Worm (Caenorhabditis elegans) whole organism, L1 larva: ENCODE measurements around the gene inx-7.

ENCODE experiments used
- C34B4.2 ChIP-seq: sonication (generic microtip); optimal IDR thresholded peaks from 2 replicates; lab custom pipeline; 2017; ENCODE audit warnings: mild to moderate bottlenecking, missing genetic modification characterization, missing compliant biosample characterization
- Y116A8C.19 ChIP-seq: sonication (generic microtip); optimal IDR thresholded peaks from 2 replicates; lab custom pipeline; 2016; ENCODE audit warnings: missing compliant biosample characterization, missing genetic modification characterization, borderline replicate concordance
- aly-2 ChIP-seq: fragments of 150-350 bp; optimal IDR thresholded peaks from 2 replicates; lab custom pipeline; 2014; ENCODE audit warnings: missing biosample characterization, missing genetic modification characterization
- ama-1 ChIP-seq: fragments of 150-350 bp; optimal IDR thresholded peaks from 2 replicates; lab custom pipeline; 2014
- blmp-1 ChIP-seq: fragments of 150-350 bp; optimal IDR thresholded peaks from 2 replicates; lab custom pipeline; 2014; ENCODE audit warnings: missing biosample characterization, missing genetic modification characterization
- ceh-63 ChIP-seq: fragments of 200-800 bp; sonication (Bioruptor generic); optimal IDR thresholded peaks from 2 replicates; lab custom pipeline; 2018; ENCODE audit warnings: mild to moderate bottlenecking, missing genetic modification characterization, missing compliant biosample characterization
- ceh-8 ChIP-seq: fragments of 200-800 bp; sonication (Bioruptor generic); optimal IDR thresholded peaks from 2 replicates; lab custom pipeline; 2018; ENCODE audit warnings: mild to moderate bottlenecking, missing genetic modification characterization, moderate library complexity, missing compliant biosample characterization
- ceh-82 ChIP-seq, 3 experiments: fragments of 150-350 bp in 1 of 3; sonication (generic microtip) in 2 of 3; optimal IDR thresholded peaks; 2 replicates each; lab custom pipeline; 2014 to 2017; ENCODE audit warnings: missing biosample characterization in 3 of 3, missing genetic modification characterization in 3 of 3
- egl-13 ChIP-seq: sonication (generic microtip); optimal IDR thresholded peaks from 2 replicates; lab custom pipeline; 2016; ENCODE audit warnings: missing genotype, missing genetic modification reagents, missing genetic modification characterization, missing compliant biosample characterization
- fkh-10 ChIP-seq: sonication (generic microtip); optimal IDR thresholded peaks from 2 replicates; lab custom pipeline; 2017; ENCODE audit warnings: missing biosample characterization, missing genetic modification reagents, missing genetic modification characterization
- fos-1 ChIP-seq: fragments of 150-350 bp; optimal IDR thresholded peaks from 2 replicates; lab custom pipeline; 2014; ENCODE audit warnings: missing biosample characterization, missing genetic modification characterization
- hlh-17 ChIP-seq: fragments of 200-800 bp; sonication (Bioruptor generic); optimal IDR thresholded peaks from 2 replicates; lab custom pipeline; 2018; ENCODE audit warnings: missing genetic modification characterization, mild to moderate bottlenecking, missing compliant biosample characterization, moderate library complexity, borderline replicate concordance
- hlh-4 ChIP-seq: sonication (generic microtip); optimal IDR thresholded peaks from 2 replicates; lab custom pipeline; 2016; ENCODE audit warnings: mild to moderate bottlenecking, missing genetic modification characterization, missing compliant biosample characterization
- irx-1 ChIP-seq: sonication (generic microtip); optimal IDR thresholded peaks from 2 replicates; lab custom pipeline; 2016; ENCODE audit warnings: missing genetic modification characterization, missing compliant biosample characterization
- jun-1 ChIP-seq: fragments of 150-350 bp; optimal IDR thresholded peaks from 2 replicates; lab custom pipeline; 2014; ENCODE audit warnings: missing biosample characterization, missing genetic modification reagents, missing genetic modification characterization
- lin-14 ChIP-seq: fragments of 200-800 bp; sonication (Bioruptor generic); optimal IDR thresholded peaks from 2 replicates; lab custom pipeline; 2018; ENCODE audit warnings: mild to moderate bottlenecking, missing genetic modification characterization, moderate library complexity, missing compliant biosample characterization
- lin-15B ChIP-seq: fragments of 150-350 bp; sonication (generic microtip); optimal IDR thresholded peaks from 3 replicates; lab custom pipeline; 2014; ENCODE audit warnings: missing biosample characterization, missing genetic modification characterization
- lin-35 ChIP-seq, 2 experiments: fragments of 150-350 bp; optimal IDR thresholded peaks; 2 replicates each; lab custom pipeline; 2014; ENCODE audit warnings: missing biosample characterization in 2 of 2, missing genetic modification characterization in 2 of 2, missing genetic modification reagents in 2 of 2
- lin-39 ChIP-seq: fragments of 150-350 bp; optimal IDR thresholded peaks from 2 replicates; lab custom pipeline; 2014; ENCODE audit warnings: missing biosample characterization, missing genetic modification reagents, missing genetic modification characterization
- lir-3 ChIP-seq: sonication (generic microtip); optimal IDR thresholded peaks from 2 replicates; lab custom pipeline; 2016; ENCODE audit warnings: mild to moderate bottlenecking, missing genetic modification characterization, moderate library complexity, missing compliant biosample characterization; ENCODE audit not compliant: poor library complexity
- lsy-2 ChIP-seq, 2 experiments: fragments of 150-350 bp; optimal IDR thresholded peaks; 2 replicates each; lab custom pipeline; 2014; ENCODE audit warnings: missing biosample characterization in 2 of 2, missing genetic modification characterization in 2 of 2
- mab-9 ChIP-seq: fragments of 200-800 bp; sonication (Bioruptor generic); IDR thresholded peaks from 2 replicates; pipeline ENCODE4 v1.3.6; 2022; ENCODE audit warnings: missing genetic modification reagents, missing genetic modification characterization, missing compliant biosample characterization
- mef-2 ChIP-seq: fragments of 150-350 bp; optimal IDR thresholded peaks from 2 replicates; lab custom pipeline; 2014; ENCODE audit warnings: missing biosample characterization, missing genetic modification characterization
- nhr-19 ChIP-seq: fragments of 200-800 bp; sonication (Bioruptor generic); conservative IDR thresholded peaks from 2 replicates; pipeline ENCODE4 v1.3.6; 2022; ENCODE audit warnings: missing genetic modification characterization, missing compliant biosample characterization
- nhr-47 ChIP-seq: sonication (generic microtip); optimal IDR thresholded peaks from 2 replicates; lab custom pipeline; 2016; ENCODE audit warnings: mild to moderate bottlenecking, missing genetic modification characterization, moderate library complexity, missing compliant biosample characterization
- nhr-85 ChIP-seq: sonication (generic microtip); peaks from one replicate; lab custom pipeline; 2016; ENCODE audit warnings: missing genetic modification characterization, inconsistent platforms, missing compliant biosample characterization
- pqm-1 ChIP-seq: sonication (generic microtip); optimal IDR thresholded peaks from 3 replicates; lab custom pipeline; 2017; ENCODE audit warnings: missing biosample characterization, missing genetic modification characterization
- snu-23 ChIP-seq: sonication (generic microtip); optimal IDR thresholded peaks from 2 replicates; lab custom pipeline; 2016; ENCODE audit warnings: missing genetic modification characterization, missing compliant biosample characterization
- sox-4 ChIP-seq: sonication (generic microtip); optimal IDR thresholded peaks from 2 replicates; lab custom pipeline; 2016; ENCODE audit warnings: missing genetic modification characterization, missing compliant biosample characterization
- tbx-2 ChIP-seq: sonication (generic microtip); optimal IDR thresholded peaks from 2 replicates; lab custom pipeline; 2016; ENCODE audit warnings: missing genetic modification characterization, missing compliant biosample characterization
- unc-130 ChIP-seq: fragments of 150-350 bp; optimal IDR thresholded peaks from 2 replicates; lab custom pipeline; 2017; ENCODE audit warnings: missing biosample characterization, missing genetic modification characterization, inconsistent platforms
- unc-62 ChIP-seq: fragments of 150-350 bp; optimal IDR thresholded peaks from 2 replicates; lab custom pipeline; 2014; ENCODE audit warnings: missing biosample characterization, missing genetic modification reagents, missing genetic modification characterization
- unc-98 ChIP-seq: fragments of 200-800 bp; sonication (Bioruptor generic); IDR thresholded peaks from 2 replicates; pipeline ENCODE4 v1.3.6; 2022; ENCODE audit warnings: missing genetic modification characterization, missing compliant biosample characterization
- xbp-1 ChIP-seq: sonication (generic microtip); optimal IDR thresholded peaks from 2 replicates; lab custom pipeline; 2016; ENCODE audit warnings: missing genetic modification characterization, missing compliant biosample characterization
- zip-4 ChIP-seq: fragments of 200-800 bp; sonication (Bioruptor generic); optimal IDR thresholded peaks from 2 replicates; lab custom pipeline; 2018; ENCODE audit warnings: mild to moderate bottlenecking, missing genetic modification characterization, moderate library complexity, missing compliant biosample characterization

Gene inx-7

DNA sequence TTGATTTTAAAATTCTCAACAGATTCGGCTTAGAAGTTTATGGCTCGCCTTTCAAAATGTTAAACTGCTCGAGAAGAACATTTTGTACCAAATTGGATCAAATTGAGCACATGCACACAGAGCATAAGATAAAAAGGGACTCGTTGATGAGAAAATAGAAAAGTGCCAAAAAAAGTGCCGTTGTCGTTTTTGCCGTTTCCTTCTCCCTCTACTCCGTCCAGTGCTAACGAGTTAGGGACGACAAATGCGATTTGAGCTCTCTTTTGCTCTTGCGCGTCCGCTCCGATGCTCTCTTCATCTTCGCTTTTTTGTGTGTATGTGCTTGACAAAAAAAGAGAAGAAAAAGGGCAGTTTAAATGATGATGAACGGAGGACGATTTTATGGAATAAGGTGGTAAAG is 31.3 kb downstream of the inx-7 start (continued):
- TF ChIP-seq ama-1 (lab: Kevin White, UChicago), result no peak
- no peak for TF ChIP-seq hlh-4 (tag; lab: Kevin White, UChicago)
- no peak for TF ChIP-seq egl-13 (tag; lab: Kevin White, UChicago)
- TF ChIP-seq nhr-19 (GFP tag; lab: Robert Waterston, UW), result no peak
- TF ChIP-seq ceh-8 (GFP tag; lab: Kevin White, UChicago), result no peak
- TF ChIP-seq lin-35 (GFP tag; optimal IDR thresholded peaks at IDR 0.05; lab: Kevin White, UChicago), result no peak
- TF ChIP-seq C34B4.2 (tag; lab: Kevin White, UChicago), result no peak
- TF ChIP-seq mab-9 (GFP tag; lab: Robert Waterston, UW), result no peak
- TF ChIP-seq, all 84 proteins: peak for 4

ce11 chrIV:5903305-5903778 is 43.1 kb downstream of the inx-7 start, which contains the start of gene H04M03.12:
Gene H04M03.12, minus strand, starts transcription at chrIV:5903355.
- TF ChIP-seq ceh-63 (no peak), fkh-10 (GFP tag; lab: Kevin White, UChicago) (no peak), ceh-82 (tag; optimal IDR thresholded peaks at IDR 0.05; lab: Kevin White, UChicago) (no peak), xbp-1 (tag; lab: Kevin White, UChicago) (no peak), aly-2 (tag; lab: Kevin White, UChicago) (no peak), mab-9 (GFP tag; lab: Robert Waterston, UW) (no peak), Y116A8C.19 (tag; lab: Kevin White, UChicago) (no peak), lin-35 (GFP tag; optimal IDR thresholded peaks at IDR 0.05; lab: Kevin White, UChicago) (no peak), blmp-1 (tag; lab: Kevin White, UChicago) (no peak), irx-1 (tag; lab: Kevin White, UChicago) (no peak), unc-130 (tag; lab: Kevin White, UChicago) (no peak), hlh-17 (GFP tag; lab: Kevin White, UChicago) (no peak), lir-3 (tag; lab: Kevin White, UChicago) (no peak), jun-1 (no peak), unc-98 (no peak)

DNA sequence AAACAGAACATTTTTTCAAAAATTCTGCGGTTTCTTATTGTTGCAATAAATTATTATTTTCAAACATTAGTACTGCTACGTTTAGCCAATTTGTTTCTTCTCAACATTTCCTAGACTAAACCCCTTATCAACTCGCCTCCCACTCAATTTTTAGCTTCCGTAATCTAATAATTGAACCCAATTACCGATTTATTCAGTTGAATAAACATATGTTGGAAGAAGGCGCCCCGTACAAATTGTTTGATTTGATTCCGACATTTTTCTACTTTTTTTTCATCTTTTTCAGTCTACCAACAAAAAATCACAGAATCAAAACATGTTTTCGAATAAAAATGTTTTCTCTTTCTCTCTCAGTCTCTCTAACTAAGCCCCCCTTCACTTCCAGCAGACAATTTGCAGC is 43.7 kb downstream of the inx-7 start:
- TF ChIP-seq mef-2 (tag; lab: Kevin White, UChicago) (no peak), lin-15B (tag; lab: Kevin White, UChicago) (no peak), lin-39 (tag; lab: Kevin White, UChicago) (no peak), fkh-10 (GFP tag; lab: Kevin White, UChicago) (no peak), zip-4 (GFP tag; lab: Kevin White, UChicago) (no peak), blmp-1 (tag; lab: Kevin White, UChicago) (no peak), tbx-2 (tag; lab: Kevin White, UChicago) (no peak), pqm-1 (tag; lab: Kevin White, UChicago) (no peak), xbp-1 (tag; lab: Kevin White, UChicago) (no peak), ceh-8 (GFP tag; lab: Kevin White, UChicago) (peak; percentile 68), sox-4 (tag; lab: Kevin White, UChicago) (no peak), nhr-47 (tag; lab: Kevin White, UChicago) (peak; percentile 29), lin-14 (GFP tag; lab: Kevin White, UChicago) (peak; percentile 51)

DNA sequence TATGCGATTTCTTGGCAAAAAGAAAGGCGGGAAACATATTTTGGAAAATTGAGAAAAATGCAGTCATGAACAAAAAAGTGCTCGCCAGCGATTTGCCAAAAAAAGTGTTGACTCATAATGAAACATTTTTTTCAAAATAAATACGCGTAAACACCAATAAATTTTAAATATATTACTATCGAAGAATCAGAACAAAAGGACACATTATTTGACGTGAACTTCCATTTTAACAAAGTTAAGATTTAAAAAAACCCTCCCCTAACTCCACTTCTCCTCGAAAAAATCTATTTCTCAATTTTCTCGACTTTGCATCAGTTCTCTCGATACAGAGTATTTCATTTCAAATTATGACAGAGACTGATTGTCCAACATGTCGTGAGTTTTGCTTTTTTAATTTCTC is 50.1 kb downstream of the inx-7 start, which contains the start of gene pck-3:
pck-3 (plus strand) TSS at position 301 of the 400 bp plus-strand sequence.
- no peak for TF ChIP-seq snu-23 (GFP tag; lab: Kevin White, UChicago)
- no peak for TF ChIP-seq unc-62 (GFP tag; lab: Kevin White, UChicago)
- no peak for TF ChIP-seq blmp-1 (tag; lab: Kevin White, UChicago)
- TF ChIP-seq nhr-85 (tag; lab: Kevin White, UChicago), result no peak
- TF ChIP-seq ama-1 (lab: Kevin White, UChicago), result no peak
- no peak for TF ChIP-seq lsy-2 (tag; optimal IDR thresholded peaks at IDR 0.05; lab: Kevin White, UChicago)
- TF ChIP-seq egl-13 (tag; lab: Kevin White, UChicago), result no peak
- TF ChIP-seq fos-1, result no peak
